Worm (Caenorhabditis elegans): ENCODE data around the gene C16A3.2.

ce11 chrIII:6352459-6352858, 37.2 kb upstream of the C16A3.2 start:
- no peak for TF ChIP-seq him-1 (tag; optimal IDR thresholded peaks at IDR 0.05)
- TF ChIP-seq W03F9.2 (tag; optimal IDR thresholded peaks at IDR 0.05) = no peak
